Worm (Caenorhabditis elegans) whole organism, L4/young adult: ENCODE results near the gene K04C2.7.

Experiments
- W03F9.2 ChIP-seq: fragments of 150-350 bp; optimal IDR thresholded peaks from 2 replicates; lab custom pipeline; 2014; ENCODE audit warnings: missing biosample characterization, missing genetic modification characterization
- dao-5 ChIP-seq: sonication (generic microtip); optimal IDR thresholded peaks from 2 replicates; lab custom pipeline; 2016; ENCODE audit warnings: missing genotype, missing genetic modification characterization, moderate library complexity, missing compliant biosample characterization
- him-1 ChIP-seq: sonication (generic microtip); optimal IDR thresholded peaks from 2 replicates; lab custom pipeline; 2016; ENCODE audit warnings: missing genotype, missing genetic modification reagents, missing genetic modification characterization, missing compliant biosample characterization

ce11 chrIII:6888999-6889824, 8.3 kb downstream of the K04C2.7 start, which contains the start of the genes brd-1 and K04C2.2:
- TF ChIP-seq him-1 = no peak
- no peak for TF ChIP-seq W03F9.2 (tag; lab: Kevin White, UChicago)
- no peak for TF ChIP-seq dao-5 (tag; lab: Kevin White, UChicago)
